Worm (Caenorhabditis elegans): ENCODE measurements around the gene hach-1.

The hach-1 gene

ce11 chrIII:5581049-5581448 is 25.8 kb downstream of the hach-1 start, which contains the start of gene F56D2.5:
Gene F56D2.5, minus strand, starts transcription at chrIII:5581419.
- TF ChIP-seq C16A3.4 (tag; optimal IDR thresholded peaks at IDR 0.05) (no peak), lsy-2 (tag; optimal IDR thresholded peaks at IDR 0.05) (peak in 1 of 2 experiments; percentile 32), zip-4 (GFP tag; optimal IDR thresholded peaks at IDR 0.05) (peak; percentile 90), skn-1 (tag; optimal IDR thresholded peaks at IDR 0.05) (peak; percentile 69), efl-1 (optimal IDR thresholded peaks at IDR 0.05) (peak in 1 of 2 experiments; percentile 6), efl-1 (GFP tag; optimal IDR thresholded peaks at IDR 0.05 in 1 of 2) (no peak), ceh-90 (tag; optimal IDR thresholded peaks at IDR 0.05) (no peak)

ce11 chrIII:5582766-5583165 is 27.5 kb downstream of the hach-1 start, which contains the start of the genes F56D2.8 and uev-2:
Gene F56D2.8, minus strand, starts transcription at chrIII:5582866.
Gene uev-2, plus strand, starts transcription at chrIII:5583125.
- no peak for TF ChIP-seq rnt-1 (tag; optimal IDR thresholded peaks at IDR 0.05)
- TF ChIP-seq dsc-1 (tag; optimal IDR thresholded peaks at IDR 0.05), result peak; percentile 25
- no peak for TF ChIP-seq zip-4 (GFP tag; optimal IDR thresholded peaks at IDR 0.05)
- peak; percentile 57 for TF ChIP-seq fkh-8 (tag; optimal IDR thresholded peaks at IDR 0.05)

- TF ChIP-seq ceh-8 (GFP tag; optimal IDR thresholded peaks at IDR 0.05) (no peak), nhr-77 (tag; optimal IDR thresholded peaks at IDR 0.05) (no peak), sup-37 (GFP tag; optimal IDR thresholded peaks at IDR 0.05) (no peak), sox-4 (tag; optimal IDR thresholded peaks at IDR 0.05) (no peak), nhr-19 (GFP tag; conservative IDR thresholded peaks at IDR 0.05) (no peak), elt-3 (tag; optimal IDR thresholded peaks at IDR 0.05) (no peak), lir-3 (tag; optimal IDR thresholded peaks at IDR 0.05; ENCODE audit: poor library complexity) (no peak), pag-3 (tag; optimal IDR thresholded peaks at IDR 0.05; ENCODE audit: borderline replicate concordance, insufficient read depth) (no peak), ets-5 (GFP tag; IDR thresholded peaks at IDR 0.05) (no peak), snu-23 (GFP tag; optimal IDR thresholded peaks at IDR 0.05) (no peak), irx-1 (tag; optimal IDR thresholded peaks at IDR 0.05) (no peak), nhr-71 (tag; optimal IDR thresholded peaks at IDR 0.05) (no peak), nhr-20 (tag; optimal IDR thresholded peaks at IDR 0.05) (no peak), isw-1 (GFP tag; IDR thresholded peaks at IDR 0.05) (no peak)
Observed at ce11 chrIII:5584647-5585046, 29.4 kb downstream of the hach-1 start, which contains the start of gene F56D2.3. Gene F56D2.3, plus strand, starts transcription at chrIII:5584947.

ce11 chrIII:5585711-5586110 is 30.5 kb downstream of the hach-1 start:
- TF ChIP-seq C16A3.4 (tag; optimal IDR thresholded peaks at IDR 0.05) (no peak), nhr-20 (tag; optimal IDR thresholded peaks at IDR 0.05) (no peak), efl-1 (optimal IDR thresholded peaks at IDR 0.05) (no peak), efl-1 (GFP tag; optimal IDR thresholded peaks at IDR 0.05 in 1 of 2) (peak in 1 of 2 experiments; percentile 82)

- TF ChIP-seq efl-1 (optimal IDR thresholded peaks at IDR 0.05), result peak; percentile 18 to 82
- peak; percentile 86 to 98 for TF ChIP-seq efl-1 (GFP tag; optimal IDR thresholded peaks at IDR 0.05 in 1 of 2)
- no peak for TF ChIP-seq grh-1 (GFP tag; IDR thresholded peaks at IDR 0.05)
- TF ChIP-seq ces-1 (GFP tag; optimal IDR thresholded peaks at IDR 0.05), result no peak
- TF ChIP-seq aly-2 (tag; optimal IDR thresholded peaks at IDR 0.05), result no peak
- no peak for TF ChIP-seq nhr-20 (tag; optimal IDR thresholded peaks at IDR 0.05)
- no peak for TF ChIP-seq C34B4.2 (tag; optimal IDR thresholded peaks at IDR 0.05)
- TF ChIP-seq elt-3 (tag; optimal IDR thresholded peaks at IDR 0.05), result no peak
- no peak for TF ChIP-seq mdl-1 (tag; optimal IDR thresholded peaks at IDR 0.05)
- no peak for TF ChIP-seq rnt-1 (tag; optimal IDR thresholded peaks at IDR 0.05)
- no peak for TF ChIP-seq skn-1 (tag; optimal IDR thresholded peaks at IDR 0.05)
- no peak for TF ChIP-seq elt-2 (tag; optimal IDR thresholded peaks at IDR 0.05)
- TF ChIP-seq lin-35 (GFP tag; optimal IDR thresholded peaks at IDR 0.05), result peak; percentile 71 to 91
- TF ChIP-seq lir-3 (tag; optimal IDR thresholded peaks at IDR 0.05; ENCODE audit: poor library complexity), result no peak
- TF ChIP-seq lin-15B (tag; optimal IDR thresholded peaks at IDR 0.05), result peak; percentile 31
- peak; percentile 64 to 87 (median 77) for TF ChIP-seq dpl-1 (GFP tag; optimal IDR thresholded peaks at IDR 0.05)
- TF ChIP-seq isw-1 (GFP tag; IDR thresholded peaks at IDR 0.05), result no peak
- TF ChIP-seq nhr-19 (GFP tag; conservative IDR thresholded peaks at IDR 0.05), result no peak
- no peak for TF ChIP-seq nhr-71 (tag; optimal IDR thresholded peaks at IDR 0.05)
- TF ChIP-seq pqm-1 (tag; optimal IDR thresholded peaks at IDR 0.05), result no peak
- no peak for TF ChIP-seq ceh-63 (GFP tag; optimal IDR thresholded peaks at IDR 0.05)
- TF ChIP-seq Y116A8C.19 (tag; optimal IDR thresholded peaks at IDR 0.05; ENCODE audit: borderline replicate concordance), result no peak
- TF ChIP-seq lsy-2 (tag; optimal IDR thresholded peaks at IDR 0.05), result peak in 1 of 2 experiments; percentile 64
- no peak for TF ChIP-seq vab-15 (tag; optimal IDR thresholded peaks at IDR 0.05)
Observed at ce11 chrIII:5586925-5587324, 31.7 kb downstream of the hach-1 start, which contains the start of gene F56D2.2. Gene F56D2.2, plus strand, starts transcription at chrIII:5587263.
